Worm (Caenorhabditis elegans) whole organism, L4/young adult: Measurements from ENCODE around the gene fbxa-148.

Source experiments
- W03F9.2 ChIP-seq: fragments of 150-350 bp; optimal IDR thresholded peaks from 2 replicates; lab custom pipeline; 2014; ENCODE audit warnings: missing biosample characterization, missing genetic modification characterization
- him-1 ChIP-seq: sonication (generic microtip); optimal IDR thresholded peaks from 2 replicates; lab custom pipeline; 2016; ENCODE audit warnings: missing genotype, missing genetic modification reagents, missing genetic modification characterization, missing compliant biosample characterization

- no peak for TF ChIP-seq W03F9.2 (tag; lab: Kevin White, UChicago)
- TF ChIP-seq him-1, result no peak
Measured at ce11 chrV:16911934-16912333, 26.9 kb upstream of the fbxa-148 start, which contains the start of gene nhr-116.
